Worm (Caenorhabditis elegans): ENCODE measurements around the gene pho-9.

The pho-9 gene

ce11 chrIII:2804461-2804860 lies 43.8 kb upstream of the pho-9 start:
- TF ChIP-seq lsy-2 (tag; optimal IDR thresholded peaks at IDR 0.05) = peak; percentile 55 to 86
- peak; percentile 57 for TF ChIP-seq lin-13 (GFP tag; optimal IDR thresholded peaks at IDR 0.05)
- TF ChIP-seq F13H6.1 (tag; optimal IDR thresholded peaks at IDR 0.05) = peak; percentile 64
- TF ChIP-seq lin-11 (tag; optimal IDR thresholded peaks at IDR 0.05) = no peak
- TF ChIP-seq unc-62 (GFP tag; optimal IDR thresholded peaks at IDR 0.05) = no peak
- peak; percentile 74 for TF ChIP-seq nhr-25 (tag; optimal IDR thresholded peaks at IDR 0.05)
- no peak for TF ChIP-seq ztf-11 (tag; optimal IDR thresholded peaks at IDR 0.05)
- TF ChIP-seq ztf-1 (GFP tag; conservative IDR thresholded peaks at IDR 0.05) = no peak
- peak; percentile 70 for TF ChIP-seq crh-2 (tag; optimal IDR thresholded peaks at IDR 0.05)
- TF ChIP-seq dmd-4 (tag; optimal IDR thresholded peaks at IDR 0.05) = no peak
- TF ChIP-seq alr-1 (tag; optimal IDR thresholded peaks at IDR 0.05) = no peak
- no peak for TF ChIP-seq ama-1 (optimal IDR thresholded peaks at IDR 0.05)
- no peak for TF ChIP-seq nhr-11 (tag; optimal IDR thresholded peaks at IDR 0.05)
- TF ChIP-seq blmp-1 (tag; optimal IDR thresholded peaks at IDR 0.05; ENCODE audit: insufficient read depth) = no peak
- no peak for TF ChIP-seq nhr-77 (tag; optimal IDR thresholded peaks at IDR 0.05)
- no peak for TF ChIP-seq ceh-82 (tag; optimal IDR thresholded peaks at IDR 0.05)
- TF ChIP-seq elt-1 (tag; optimal IDR thresholded peaks at IDR 0.05) = no peak
- TF ChIP-seq lin-39 (tag; optimal IDR thresholded peaks at IDR 0.05) = no peak
- no peak for TF ChIP-seq ceh-16 (tag; optimal IDR thresholded peaks at IDR 0.05)
- TF ChIP-seq nhr-129 (tag; optimal IDR thresholded peaks at IDR 0.05) = peak; percentile 88
- TF ChIP-seq nhr-21 (tag; optimal IDR thresholded peaks at IDR 0.05) = peak; percentile 54
- TF ChIP-seq snpc-4 (tag; optimal IDR thresholded peaks at IDR 0.05) = peak; percentile 11
- no peak for TF ChIP-seq skn-1 (tag; optimal IDR thresholded peaks at IDR 0.05)
- TF ChIP-seq nhr-237 (tag; optimal IDR thresholded peaks at IDR 0.05) = no peak
- TF ChIP-seq unc-55 (GFP tag; optimal IDR thresholded peaks at IDR 0.05) = peak; percentile 40
- no peak for TF ChIP-seq zag-1 (tag; optimal IDR thresholded peaks at IDR 0.05)
- TF ChIP-seq ZK546.5 (tag; optimal IDR thresholded peaks at IDR 0.05) = no peak
- no peak for TF ChIP-seq unc-39 (tag; optimal IDR thresholded peaks at IDR 0.05)
- TF ChIP-seq aly-2 (tag; optimal IDR thresholded peaks at IDR 0.05) = no peak
- no peak for TF ChIP-seq mab-5 (tag; optimal IDR thresholded peaks at IDR 0.05)
- peak; percentile 43 to 56 for TF ChIP-seq mdl-1 (tag; optimal IDR thresholded peaks at IDR 0.05)
- TF ChIP-seq sem-4 (tag; optimal IDR thresholded peaks at IDR 0.05) = peak; percentile 62
- TF ChIP-seq mbf-1 (tag; optimal IDR thresholded peaks at IDR 0.05) = no peak
- TF ChIP-seq elt-3 (tag; optimal IDR thresholded peaks at IDR 0.05) = no peak
- TF ChIP-seq ztf-4 (tag; optimal IDR thresholded peaks at IDR 0.05) = no peak
- no peak for TF ChIP-seq egl-27 (tag; optimal IDR thresholded peaks at IDR 0.05)
- no peak for TF ChIP-seq Y55F3AM.14 (GFP tag; optimal IDR thresholded peaks at IDR 0.05)
- no peak for TF ChIP-seq peb-1 (tag; optimal IDR thresholded peaks at IDR 0.05)
- TF ChIP-seq R02D3.7 (tag; optimal IDR thresholded peaks at IDR 0.05) = no peak
- TF ChIP-seq sma-9 (GFP tag; optimal IDR thresholded peaks at IDR 0.05) = no peak
- TF ChIP-seq sma-9 (tag; optimal IDR thresholded peaks at IDR 0.05) = no peak
- TF ChIP-seq nhr-12 (tag; optimal IDR thresholded peaks at IDR 0.05) = no peak
- TF ChIP-seq nhr-10 (tag; optimal IDR thresholded peaks at IDR 0.05) = no peak
- peak; percentile 76 for TF ChIP-seq C34F6.9 (tag; optimal IDR thresholded peaks at IDR 0.05)
- no peak for TF ChIP-seq nhr-23 (tag; optimal IDR thresholded peaks at IDR 0.05)
- TF ChIP-seq sma-3 (GFP tag; optimal IDR thresholded peaks at IDR 0.05) = peak; percentile 21
- TF ChIP-seq nhr-6 (tag; optimal IDR thresholded peaks at IDR 0.05) = peak; percentile 66
- peak; percentile 50 for TF ChIP-seq fos-1 (tag; optimal IDR thresholded peaks at IDR 0.05)
- TF ChIP-seq gmeb-1 (tag; optimal IDR thresholded peaks at IDR 0.05) = peak; percentile 73
